Fruit fly (Drosophila melanogaster) whole organism, adult: Measurements from ENCODE around the gene CG11029.

Experiments
- CG11617 ChIP-seq: fragments of 200-800 bp; sonication (Bioruptor generic); optimal IDR thresholded peaks from 2 replicates; lab custom pipeline; 2017; ENCODE audit warnings: mild to moderate bottlenecking, missing biosample characterization, missing genetic modification reagents, missing genetic modification characterization
- CG12768 ChIP-seq: fragments of 200-800 bp; sonication (Bioruptor generic); optimal IDR thresholded peaks from 2 replicates; lab custom pipeline; 2017; ENCODE audit warnings: missing biosample characterization, missing genetic modification characterization, mild to moderate bottlenecking, moderate library complexity, missing genetic modification reagents
- CG14711 ChIP-seq: fragments of 200-800 bp; sonication (Bioruptor generic); optimal IDR thresholded peaks from 2 replicates; lab custom pipeline; 2018; ENCODE audit warnings: missing biosample characterization, mild to moderate bottlenecking, missing genetic modification characterization, moderate library complexity
- CG33017 ChIP-seq: fragments of 200-800 bp; sonication (Bioruptor generic); optimal IDR thresholded peaks from 2 replicates; lab custom pipeline; 2018; ENCODE audit warnings: missing biosample characterization, mild to moderate bottlenecking, missing genetic modification characterization, moderate library complexity
- CG5204 ChIP-seq: fragments of 200-800 bp; sonication (Bioruptor generic); optimal IDR thresholded peaks from 2 replicates; lab custom pipeline; 2016; ENCODE audit warnings: missing biosample characterization, missing genetic modification characterization
- CG7045 ChIP-seq: fragments of 200-800 bp; sonication (Bioruptor generic); optimal IDR thresholded peaks from 2 replicates; lab custom pipeline; 2017; ENCODE audit warnings: missing biosample characterization, mild to moderate bottlenecking, missing genetic modification characterization
- Clk ChIP-seq: fragments of 200-800 bp; sonication (Bioruptor generic); optimal IDR thresholded peaks from 2 replicates; lab custom pipeline; 2017; ENCODE audit warnings: missing biosample characterization, missing genetic modification characterization
- Crg-1 ChIP-seq: fragments of 200-800 bp; sonication (Bioruptor generic); optimal IDR thresholded peaks from 2 replicates; lab custom pipeline; 2016; ENCODE audit warnings: missing biosample characterization, missing genetic modification characterization
- Mnt ChIP-seq: fragments of 200-800 bp; sonication (Bioruptor generic); optimal IDR thresholded peaks from 2 replicates; lab custom pipeline; 2016; ENCODE audit warnings: missing biosample characterization, mild to moderate bottlenecking, missing genetic modification characterization
- bab1 ChIP-seq: fragments of 200-800 bp; sonication (Bioruptor generic); optimal IDR thresholded peaks from 3 replicates; lab custom pipeline; 2019; ENCODE audit warnings: missing biosample characterization, mild to moderate bottlenecking, missing genetic modification characterization, moderate library complexity
- cic ChIP-seq: fragments of 200-800 bp; sonication (Bioruptor generic); optimal IDR thresholded peaks from 2 replicates; lab custom pipeline; 2017; ENCODE audit warnings: missing biosample characterization, mild to moderate bottlenecking, missing genetic modification characterization, moderate library complexity
- kay ChIP-seq: fragments of 200-800 bp; sonication (Bioruptor generic); peaks from one replicate; lab custom pipeline; 2016; ENCODE audit warnings: missing biosample characterization, missing genetic modification characterization, borderline replicate concordance
- tj ChIP-seq: fragments of 200-800 bp; sonication (Bioruptor generic); optimal IDR thresholded peaks from 3 replicates; lab custom pipeline; 2017; ENCODE audit warnings: missing biosample characterization, mild to moderate bottlenecking, missing genetic modification characterization, moderate library complexity
- toe ChIP-seq: fragments of 200-800 bp; sonication (Bioruptor generic); optimal IDR thresholded peaks from 2 replicates; lab custom pipeline; 2016; ENCODE audit warnings: missing biosample characterization, missing genetic modification characterization

CG11029 gene

dm6 chr2L:5795192-5795591 lies 49.2 kb downstream of the CG11029 start:
- TF ChIP-seq bab1 (no peak), CG33017 (no peak), toe (GFP tag; lab: Kevin White, UChicago) (no peak), CG5204 (GFP tag; lab: Kevin White, UChicago) (no peak), CG12768 (GFP tag; lab: Kevin White, UChicago) (no peak), Mnt (GFP tag; lab: Kevin White, UChicago) (no peak), CG14711 (tag; lab: Kevin White, UChicago) (no peak), tj (GFP tag; lab: Kevin White, UChicago) (no peak), cic (GFP tag; lab: Kevin White, UChicago) (no peak), CG7045 (no peak), Crg-1 (GFP tag; lab: Kevin White, UChicago) (no peak), kay (GFP tag; lab: Kevin White, UChicago) (no peak), Clk (GFP tag; lab: Kevin White, UChicago) (no peak), CG11617 (GFP tag; lab: Kevin White, UChicago) (no peak)
